Fruit fly (Drosophila melanogaster) whole organism, embryonic: ENCODE data around the gene Best2.

Experiments used
- CG10543 ChIP-seq: fragments of 200-800 bp; sonication (Bioruptor generic); optimal IDR thresholded peaks from 3 replicates; lab custom pipeline; 2017; ENCODE audit warnings: missing biosample characterization, mild to moderate bottlenecking, missing genetic modification characterization, moderate library complexity
- H15 ChIP-seq: fragments of 200-800 bp; sonication (Bioruptor generic); IDR thresholded peaks from 3 replicates; pipeline ENCODE4 v1.3.6; 2022; ENCODE audit warnings: missing biosample characterization, missing genetic modification characterization
- Nf-YB ChIP-seq: fragments of 200-800 bp; sonication (Bioruptor generic); optimal IDR thresholded peaks from 3 replicates; lab custom pipeline; 2019; ENCODE audit warnings: missing biosample characterization, mild to moderate bottlenecking, missing genetic modification characterization, moderate library complexity
- al ChIP-seq: fragments of 200-800 bp; sonication (Bioruptor generic); IDR thresholded peaks from 2 replicates; pipeline ENCODE4 v1.3.6; 2022; ENCODE audit warnings: missing biosample characterization, missing genetic modification characterization
- corto ChIP-seq: fragments of 200-800 bp; sonication (Bioruptor generic); optimal IDR thresholded peaks from 2 replicates; lab custom pipeline; 2016; ENCODE audit warnings: missing biosample characterization, mild to moderate bottlenecking, missing genetic modification characterization, moderate library complexity
- dan ChIP-seq: fragments of 200-800 bp; sonication (Bioruptor generic); IDR thresholded peaks from 2 replicates; pipeline ENCODE4 v1.3.6; 2022; ENCODE audit warnings: missing biosample characterization, missing genetic modification characterization
- pros ChIP-seq: fragments of 200-800 bp; sonication (Bioruptor generic); optimal IDR thresholded peaks from 3 replicates; lab custom pipeline; 2019; ENCODE audit warnings: missing biosample characterization, mild to moderate bottlenecking, missing genetic modification characterization, moderate library complexity

DNA sequence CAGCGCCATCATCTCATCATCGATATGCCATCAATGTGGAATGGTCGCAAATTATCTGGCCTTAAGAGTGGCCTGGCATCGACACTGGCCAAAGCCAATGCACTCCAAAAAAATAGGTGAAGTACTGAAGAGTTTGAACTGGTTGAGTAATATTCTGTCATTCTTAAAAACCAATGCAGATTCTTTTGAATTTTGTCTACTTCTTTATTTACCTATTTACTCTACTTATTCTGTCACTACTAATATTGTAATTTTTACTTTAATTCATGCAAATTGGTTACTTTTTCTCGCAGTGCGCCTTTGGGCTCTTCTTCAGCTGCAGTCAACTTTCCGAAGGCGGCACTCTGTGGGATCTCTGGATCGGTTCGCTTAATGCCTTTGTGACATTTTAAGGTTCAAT, 12.5 kb upstream of the Best2 start:
- TF ChIP-seq Nf-YB (GFP tag; lab: Kevin White, UChicago), result no peak
- TF ChIP-seq al (GFP tag; lab: Robert Waterston, UW), result no peak
- no peak for TF ChIP-seq pros (GFP tag; lab: Kevin White, UChicago)
- no peak for TF ChIP-seq CG10543
- no peak for TF ChIP-seq dan (GFP tag; lab: Robert Waterston, UW)
- TF ChIP-seq corto (GFP tag; lab: Kevin White, UChicago), result no peak
- TF ChIP-seq H15 (GFP tag; lab: Robert Waterston, UW), result no peak
